Worm (Caenorhabditis elegans) whole organism, L1 larva: ENCODE data around the gene pars-1.

Experiments
- ama-1 ChIP-seq: fragments of 150-350 bp; optimal IDR thresholded peaks from 2 replicates; lab custom pipeline; 2014
- blmp-1 ChIP-seq: fragments of 150-350 bp; optimal IDR thresholded peaks from 2 replicates; lab custom pipeline; 2014; ENCODE audit warnings: missing biosample characterization, missing genetic modification characterization
- efl-3 ChIP-seq: fragments of 200-800 bp; sonication (Bioruptor generic); optimal IDR thresholded peaks from 2 replicates; lab custom pipeline; 2018; ENCODE audit warnings: mild to moderate bottlenecking, missing genetic modification characterization, missing compliant biosample characterization
- elt-3 ChIP-seq, 6 experiments: fragments of 150-350 bp in 1 of 6; sonication (generic microtip); optimal IDR thresholded peaks; 2 replicates each; lab custom pipeline; 2017 to 2018; ENCODE audit warnings: missing biosample characterization in 6 of 6, missing genetic modification characterization in 6 of 6, inconsistent platforms in 1 of 6
- isw-1 ChIP-seq: fragments of 200-800 bp; sonication (Bioruptor generic); IDR thresholded peaks from 2 replicates; pipeline ENCODE4 v1.3.6; 2022; ENCODE audit warnings: missing genetic modification characterization, missing compliant biosample characterization
- mep-1 ChIP-seq: fragments of 150-350 bp; optimal IDR thresholded peaks from 2 replicates; lab custom pipeline; 2014; ENCODE audit warnings: missing biosample characterization, missing genetic modification characterization
- nhr-12 ChIP-seq: sonication (generic microtip); optimal IDR thresholded peaks from 2 replicates; lab custom pipeline; 2017; ENCODE audit warnings: missing biosample characterization, missing genetic modification characterization
- nhr-19 ChIP-seq: fragments of 200-800 bp; sonication (Bioruptor generic); conservative IDR thresholded peaks from 2 replicates; pipeline ENCODE4 v1.3.6; 2022; ENCODE audit warnings: missing genetic modification characterization, missing compliant biosample characterization
- nhr-76 ChIP-seq: sonication (generic microtip); optimal IDR thresholded peaks from 2 replicates; lab custom pipeline; 2017; ENCODE audit warnings: missing biosample characterization, missing genetic modification characterization
- nhr-77 ChIP-seq: fragments of 150-350 bp; optimal IDR thresholded peaks from 2 replicates; lab custom pipeline; 2014; ENCODE audit warnings: missing biosample characterization, missing genetic modification characterization
- nhr-90 ChIP-seq: sonication (generic microtip); optimal IDR thresholded peaks from 2 replicates; lab custom pipeline; 2016; ENCODE audit warnings: mild to moderate bottlenecking, missing genetic modification characterization, missing compliant biosample characterization; ENCODE audit not compliant: poor library complexity
- pqm-1 ChIP-seq: sonication (generic microtip); optimal IDR thresholded peaks from 3 replicates; lab custom pipeline; 2017; ENCODE audit warnings: missing biosample characterization, missing genetic modification characterization
- ztf-11 ChIP-seq, 2 experiments: sonication (generic microtip); optimal IDR thresholded peaks; 2 replicates each; lab custom pipeline; 2016 to 2017; ENCODE audit warnings: missing genetic modification characterization in 2 of 2, missing biosample characterization in 1 of 2, missing compliant biosample characterization in 1 of 2

- no peak for TF ChIP-seq elt-3 (tag; optimal IDR thresholded peaks at IDR 0.05; lab: Kevin White, UChicago)
- TF ChIP-seq mep-1 = no peak
- no peak for TF ChIP-seq ama-1 (lab: Kevin White, UChicago)
- no peak for TF ChIP-seq blmp-1 (tag; lab: Kevin White, UChicago)
- TF ChIP-seq ztf-11 (tag; optimal IDR thresholded peaks at IDR 0.05; lab: Kevin White, UChicago) = no peak
- no peak for TF ChIP-seq isw-1 (GFP tag; lab: Robert Waterston, UW)
- TF ChIP-seq nhr-12 (tag; lab: Kevin White, UChicago) = no peak
- no peak for TF ChIP-seq pqm-1 (tag; lab: Kevin White, UChicago)
- TF ChIP-seq nhr-19 (GFP tag; lab: Robert Waterston, UW) = no peak
- no peak for TF ChIP-seq efl-3 (GFP tag; lab: Kevin White, UChicago)
- TF ChIP-seq nhr-90 (tag; lab: Kevin White, UChicago) = no peak
- TF ChIP-seq nhr-77 = no peak
- no peak for TF ChIP-seq nhr-76
Observed at ce11 chrIII:7246389-7246788, 7.6 kb downstream of the pars-1 start.
